Worm (Caenorhabditis elegans) whole organism, L3 larva: ENCODE results near the gene hmg-1.2.

Experiments
- ZK546.5 ChIP-seq: sonication (generic microtip); optimal IDR thresholded peaks from 2 replicates; lab custom pipeline; 2017; ENCODE audit warnings: missing biosample characterization, missing genetic modification characterization
- nfya-1 ChIP-seq: sonication (generic microtip); optimal IDR thresholded peaks from 2 replicates; lab custom pipeline; 2017; ENCODE audit warnings: missing genetic modification characterization, mild to moderate bottlenecking, missing compliant biosample characterization, antibody characterized with exemption, moderate library complexity; ENCODE audit not compliant: insufficient read depth
- nhr-11 ChIP-seq: fragments of 150-350 bp; optimal IDR thresholded peaks from 2 replicates; lab custom pipeline; 2014; ENCODE audit warnings: missing biosample characterization, missing genetic modification characterization
- nhr-77 ChIP-seq: fragments of 150-350 bp; optimal IDR thresholded peaks from 2 replicates; lab custom pipeline; 2014; ENCODE audit warnings: missing biosample characterization, missing genetic modification characterization
- snpc-4 ChIP-seq: fragments of 150-350 bp; optimal IDR thresholded peaks from 2 replicates; lab custom pipeline; 2014; ENCODE audit warnings: missing biosample characterization, missing genetic modification characterization
- unc-39 ChIP-seq: sonication (generic microtip); optimal IDR thresholded peaks from 4 replicates; lab custom pipeline; 2017; ENCODE audit warnings: missing biosample characterization, missing genetic modification characterization
- unc-62 ChIP-seq: fragments of 150-350 bp; sonication (generic microtip); optimal IDR thresholded peaks from 4 replicates; lab custom pipeline; 2014; ENCODE audit warnings: missing biosample characterization, missing genetic modification reagents, missing genetic modification characterization
- zag-1 ChIP-seq: fragments of 150-350 bp; optimal IDR thresholded peaks from 2 replicates; lab custom pipeline; 2014; ENCODE audit warnings: missing biosample characterization, missing genetic modification characterization
- ztf-11 ChIP-seq: fragments of 150-350 bp; optimal IDR thresholded peaks from 2 replicates; lab custom pipeline; 2014; ENCODE audit warnings: missing biosample characterization, missing genetic modification characterization

ce11 chrIII:6254737-6255136 is 25.4 kb upstream of the hmg-1.2 start, which contains the start of gene srg-8:
- TF ChIP-seq zag-1 (tag; lab: Kevin White, UChicago) (no peak), snpc-4 (tag; lab: Kevin White, UChicago) (no peak), nhr-11 (tag; lab: Kevin White, UChicago) (no peak), ZK546.5 (tag; lab: Kevin White, UChicago) (no peak), nhr-77 (tag; lab: Kevin White, UChicago) (no peak), ztf-11 (no peak), nfya-1 (tag; lab: Kevin White, UChicago) (no peak), unc-62 (GFP tag; lab: Kevin White, UChicago) (no peak), unc-39 (tag; lab: Kevin White, UChicago) (no peak)
